Fruit fly (Drosophila melanogaster): ENCODE results near the gene mge.
A peak's percentile ranks its signal among the peaks of the same experiment; 100 is the strongest.

mge gene

dm6 chr3L:3951875-3952274, 42.1 kb upstream of the mge start (continued):
- TF ChIP-seq otp (GFP tag; IDR thresholded peaks at IDR 0.05) (no peak), sd (tag; optimal IDR thresholded peaks at IDR 0.05) (peak; percentile 56), MBD-R2 (GFP tag; IDR thresholded peaks at IDR 0.05) (no peak), phol (tag; optimal IDR thresholded peaks at IDR 0.05) (no peak), cg (GFP tag; optimal IDR thresholded peaks at IDR 0.05) (no peak), CG32532 (GFP tag; IDR thresholded peaks at IDR 0.05) (peak; percentile 32; the same call in 1 of the 2 replicates), wdn (GFP tag; IDR thresholded peaks at IDR 0.05) (no peak), CG1792 (GFP tag; optimal IDR thresholded peaks at IDR 0.05) (no peak), ash1 (GFP tag; optimal IDR thresholded peaks at IDR 0.05) (no peak), B-H2 (GFP tag; optimal IDR thresholded peaks at IDR 0.05) (peak; percentile 15), CG13424 (tag; optimal IDR thresholded peaks at IDR 0.05) (no peak), CG11696 (GFP tag; IDR thresholded peaks at IDR 0.05) (no peak), mld (GFP tag; IDR thresholded peaks at IDR 0.05; ENCODE audit: partially characterized antibody) (no peak), row (GFP tag; IDR thresholded peaks at IDR 0.05) (no peak), vvl (GFP tag; IDR thresholded peaks at IDR 0.05) (no peak), Xrp1 (GFP tag; IDR thresholded peaks at IDR 0.05) (no peak), lbe (GFP tag; optimal IDR thresholded peaks at IDR 0.05) (no peak)

dm6 chr3L:3949205-3949604, 39.5 kb upstream of the mge start, which contains the start of gene CG14983:
Gene CG14983 (minus strand): TSS chr3L:3949305.
- no peak for TF ChIP-seq PHDP (tag; optimal IDR thresholded peaks at IDR 0.05)
- no peak for TF ChIP-seq klu (GFP tag; IDR thresholded peaks at IDR 0.05)
- no peak for TF ChIP-seq scrt (GFP tag; optimal IDR thresholded peaks at IDR 0.05)
- no peak for TF ChIP-seq CG10209 (GFP tag; optimal IDR thresholded peaks at IDR 0.05)
- TF ChIP-seq CG17829 (tag; optimal IDR thresholded peaks at IDR 0.05), result no peak
- no peak for TF ChIP-seq Mes4 (GFP tag; optimal IDR thresholded peaks at IDR 0.05)
- TF ChIP-seq nerfin-2 (GFP tag; IDR thresholded peaks at IDR 0.05; ENCODE audit: partially characterized antibody), result no peak
- no peak for TF ChIP-seq sr (GFP tag; IDR thresholded peaks at IDR 0.05)
- no peak for TF ChIP-seq kni (GFP tag; optimal IDR thresholded peaks at IDR 0.05)
- no peak for TF ChIP-seq unc-4 (GFP tag; IDR thresholded peaks at IDR 0.05; ENCODE audit: partially characterized antibody)
- no peak for TF ChIP-seq Awh (GFP tag; IDR thresholded peaks at IDR 0.05)
- TF ChIP-seq CG4404 (GFP tag; IDR thresholded peaks at IDR 0.05), result no peak
- no peak for TF ChIP-seq Ravus (GFP tag; IDR thresholded peaks at IDR 0.05)
- no peak for TF ChIP-seq CG3281 (GFP tag; optimal IDR thresholded peaks at IDR 0.05)
- no peak for TF ChIP-seq pros (GFP tag; optimal IDR thresholded peaks at IDR 0.05)
- TF ChIP-seq CG10267 (tag; optimal IDR thresholded peaks at IDR 0.05), result no peak
- TF ChIP-seq Deaf1 (tag; optimal IDR thresholded peaks at IDR 0.05), result no peak
- TF ChIP-seq H15 (GFP tag; IDR thresholded peaks at IDR 0.05), result no peak
- TF ChIP-seq HLH4C (GFP tag; IDR thresholded peaks at IDR 0.05; ENCODE audit: partially characterized antibody), result no peak
- no peak for TF ChIP-seq zen (tag; optimal IDR thresholded peaks at IDR 0.05)

- TF ChIP-seq phol (tag; optimal IDR thresholded peaks at IDR 0.05) (no peak), peb (GFP tag; IDR thresholded peaks at IDR 0.05) (no peak), so (GFP tag; IDR thresholded peaks at IDR 0.05) (no peak), BEAF-32 (GFP tag; optimal IDR thresholded peaks at IDR 0.05) (no peak), scrt (GFP tag; optimal IDR thresholded peaks at IDR 0.05) (peak; percentile 28), CG2712 (tag; optimal IDR thresholded peaks at IDR 0.05) (peak; percentile 23), trem (tag; optimal IDR thresholded peaks at IDR 0.05) (peak; percentile 34), bsh (GFP tag; optimal IDR thresholded peaks at IDR 0.05) (no peak), CG18764 (GFP tag; optimal IDR thresholded peaks at IDR 0.05) (no peak), row (GFP tag; IDR thresholded peaks at IDR 0.05) (peak; percentile 55), rib (GFP tag; IDR thresholded peaks at IDR 0.05) (no peak), Myb (GFP tag; optimal IDR thresholded peaks at IDR 0.05) (peak; percentile 13), CG15514 (GFP tag; optimal IDR thresholded peaks at IDR 0.05) (peak; percentile 5), ems (GFP tag; optimal IDR thresholded peaks at IDR 0.05) (no peak), inv (GFP tag; IDR thresholded peaks at IDR 0.05; ENCODE audit: partially characterized antibody) (no peak)
Measured at dm6 chr3L:3947301-3947941, 37.7 kb upstream of the mge start, which contains the start of gene CG10853. Gene CG10853 (plus strand): TSS chr3L:3947891.

Measured in whole organism, embryonic.